Fruit fly (Drosophila melanogaster) whole organism, prepupa: ENCODE results near the gene RAF2.

Experiments used
- Blimp-1 ChIP-seq: fragments of 200-800 bp; sonication (Bioruptor generic); optimal IDR thresholded peaks from 3 replicates; lab custom pipeline; 2017; ENCODE audit warnings: missing biosample characterization, missing genetic modification characterization, mild to moderate bottlenecking, moderate library complexity, missing genetic modification reagents
- CG10631 ChIP-seq: fragments of 200-800 bp; sonication (Bioruptor generic); optimal IDR thresholded peaks from 2 replicates; lab custom pipeline; 2016; ENCODE audit warnings: missing biosample characterization, missing genetic modification characterization
- CG10669 ChIP-seq: fragments of 200-800 bp; sonication (Bioruptor generic); optimal IDR thresholded peaks from 3 replicates; lab custom pipeline; 2018; ENCODE audit warnings: missing biosample characterization, mild to moderate bottlenecking, missing genetic modification characterization, moderate library complexity
- CG11294 ChIP-seq: fragments of 200-800 bp; sonication (Bioruptor generic); IDR thresholded peaks from 2 replicates; pipeline ENCODE4 v1.3.6; 2022; ENCODE audit warnings: missing biosample characterization, missing genetic modification characterization
- CG11762 ChIP-seq: fragments of 200-800 bp; sonication (Bioruptor generic); optimal IDR thresholded peaks from 3 replicates; lab custom pipeline; 2016; ENCODE audit warnings: missing biosample characterization, missing genetic modification characterization; ENCODE audit not compliant: insufficient read depth
- CG11902 ChIP-seq: fragments of 200-800 bp; sonication (Bioruptor generic); optimal IDR thresholded peaks from 3 replicates; lab custom pipeline; 2016; ENCODE audit warnings: missing biosample characterization, missing genetic modification characterization
- CG15336 ChIP-seq: fragments of 200-800 bp; sonication (Bioruptor generic); IDR thresholded peaks from 2 replicates; pipeline ENCODE4 v1.3.6; 2022; ENCODE audit warnings: missing biosample characterization, missing genetic modification characterization
- CG1621 ChIP-seq: fragments of 200-800 bp; sonication (Bioruptor generic); optimal IDR thresholded peaks from 3 replicates; lab custom pipeline; 2018; ENCODE audit warnings: missing biosample characterization, mild to moderate bottlenecking, missing genetic modification characterization
- CG16779 ChIP-seq: fragments of 200-800 bp; sonication (Bioruptor generic); optimal IDR thresholded peaks from 3 replicates; lab custom pipeline; 2017; ENCODE audit warnings: missing biosample characterization, mild to moderate bottlenecking, missing genetic modification characterization
- CG3032 ChIP-seq: fragments of 200-800 bp; optimal IDR thresholded peaks from 2 replicates; lab custom pipeline; 2019; ENCODE audit warnings: missing biosample characterization, mild to moderate bottlenecking, missing genetic modification characterization, moderate library complexity
- CG31627 ChIP-seq: fragments of 200-800 bp; sonication (Bioruptor generic); optimal IDR thresholded peaks from 3 replicates; lab custom pipeline; 2016; ENCODE audit warnings: missing biosample characterization, missing genetic modification characterization
- CG32006 ChIP-seq: fragments of 200-800 bp; sonication (Bioruptor generic); optimal IDR thresholded peaks from 3 replicates; lab custom pipeline; 2017; ENCODE audit warnings: missing biosample characterization, mild to moderate bottlenecking, missing genetic modification characterization
- CG34406 ChIP-seq: fragments of 200-800 bp; sonication (Bioruptor generic); optimal IDR thresholded peaks from 3 replicates; lab custom pipeline; 2016; ENCODE audit warnings: missing biosample characterization, missing genetic modification characterization
- CG6163 ChIP-seq: fragments of 200-800 bp; sonication (Bioruptor generic); IDR thresholded peaks from 3 replicates; pipeline ENCODE4 v1.3.6; 2022; ENCODE audit warnings: missing biosample characterization, missing genetic modification characterization
- CG6276 ChIP-seq: fragments of 200-800 bp; sonication (Bioruptor generic); optimal IDR thresholded peaks from 2 replicates; lab custom pipeline; 2017; ENCODE audit warnings: missing biosample characterization, mild to moderate bottlenecking, missing genetic modification characterization
- CG6808 ChIP-seq: fragments of 200-800 bp; sonication (Bioruptor generic); optimal IDR thresholded peaks from 3 replicates; lab custom pipeline; 2017; ENCODE audit warnings: missing biosample characterization, missing genetic modification characterization, mild to moderate bottlenecking, moderate library complexity, missing genetic modification reagents
- CG8119 ChIP-seq: fragments of 200-800 bp; sonication (Bioruptor generic); IDR thresholded peaks from 3 replicates; pipeline ENCODE4 v1.3.6; 2022; ENCODE audit warnings: missing biosample characterization, missing genetic modification characterization
- CG8319 ChIP-seq: fragments of 200-800 bp; sonication (Bioruptor generic); optimal IDR thresholded peaks from 3 replicates; lab custom pipeline; 2016; ENCODE audit warnings: missing biosample characterization, missing genetic modification characterization
- CG8632 ChIP-seq: fragments of 200-800 bp; sonication (Bioruptor generic); optimal IDR thresholded peaks from 3 replicates; lab custom pipeline; 2016; ENCODE audit warnings: missing biosample characterization, missing genetic modification characterization
- CG9139 ChIP-seq: fragments of 200-800 bp; sonication (Bioruptor generic); optimal IDR thresholded peaks from 3 replicates; lab custom pipeline; 2017; ENCODE audit warnings: missing biosample characterization, mild to moderate bottlenecking, missing genetic modification characterization
- Eip75B ChIP-seq: fragments of 200-800 bp; sonication (Bioruptor generic); optimal IDR thresholded peaks from 3 replicates; lab custom pipeline; 2016; ENCODE audit warnings: missing biosample characterization, missing genetic modification characterization
- Eip78C ChIP-seq: fragments of 200-800 bp; sonication (Bioruptor generic); peaks from one replicate; lab custom pipeline; 2016; ENCODE audit warnings: missing biosample characterization, missing genetic modification characterization
- Eip93F ChIP-seq: fragments of 200-800 bp; sonication (Bioruptor generic); optimal IDR thresholded peaks from 2 replicates; lab custom pipeline; 2016; ENCODE audit warnings: missing biosample characterization, mild to moderate bottlenecking, missing genetic modification characterization
- Ets21C ChIP-seq: fragments of 200-800 bp; sonication (Bioruptor generic); optimal IDR thresholded peaks from 3 replicates; lab custom pipeline; 2016; ENCODE audit warnings: missing biosample characterization, missing genetic modification characterization
- Ets96B ChIP-seq: fragments of 200-800 bp; optimal IDR thresholded peaks from 2 replicates; lab custom pipeline; 2019; ENCODE audit warnings: missing biosample characterization, mild to moderate bottlenecking, missing genetic modification characterization, moderate library complexity
- Gug ChIP-seq: fragments of 200-800 bp; sonication (Bioruptor generic); IDR thresholded peaks from 2 replicates; pipeline ENCODE4 v1.3.6; 2022; ENCODE audit warnings: missing biosample characterization, missing genetic modification characterization
- Hr38 ChIP-seq: sonication (Bioruptor generic); optimal IDR thresholded peaks from 2 replicates; lab custom pipeline; 2016; ENCODE audit warnings: missing biosample characterization, missing genetic modification characterization
- Hr39 ChIP-seq: fragments of 200-800 bp; sonication (Bioruptor generic); optimal IDR thresholded peaks from 2 replicates; lab custom pipeline; 2016; ENCODE audit warnings: missing biosample characterization, missing genetic modification characterization
- Hr4 ChIP-seq: fragments of 200-800 bp; sonication (Bioruptor generic); optimal IDR thresholded peaks from 3 replicates; lab custom pipeline; 2016; ENCODE audit warnings: missing biosample characterization, missing genetic modification characterization
- Lpt ChIP-seq: fragments of 200-800 bp; sonication (Bioruptor generic); optimal IDR thresholded peaks from 3 replicates; lab custom pipeline; 2016; ENCODE audit warnings: missing biosample characterization, missing genetic modification characterization
- Met ChIP-seq: fragments of 200-800 bp; sonication (Bioruptor generic); optimal IDR thresholded peaks from 3 replicates; lab custom pipeline; 2016; ENCODE audit warnings: missing biosample characterization, missing genetic modification characterization
- OdsH ChIP-seq: fragments of 200-800 bp; sonication (Bioruptor generic); optimal IDR thresholded peaks from 3 replicates; lab custom pipeline; 2016; ENCODE audit warnings: missing biosample characterization, missing genetic modification characterization
- Sox102F ChIP-seq: fragments of 200-800 bp; sonication (Bioruptor generic); optimal IDR thresholded peaks from 2 replicates; lab custom pipeline; 2016; ENCODE audit warnings: missing biosample characterization, mild to moderate bottlenecking, missing genetic modification characterization
- Sox15 ChIP-seq: fragments of 200-800 bp; sonication (Bioruptor generic); optimal IDR thresholded peaks from 3 replicates; lab custom pipeline; 2016; ENCODE audit warnings: missing biosample characterization, missing genetic modification characterization
- achi ChIP-seq: fragments of 200-800 bp; sonication (Bioruptor generic); optimal IDR thresholded peaks from 3 replicates; lab custom pipeline; 2016; ENCODE audit warnings: missing biosample characterization, missing genetic modification characterization
- acj6 ChIP-seq: fragments of 200-800 bp; sonication (Bioruptor generic); optimal IDR thresholded peaks from 3 replicates; lab custom pipeline; 2016; ENCODE audit warnings: missing biosample characterization, missing genetic modification characterization
- cyc ChIP-seq: fragments of 200-800 bp; sonication (Bioruptor generic); optimal IDR thresholded peaks from 3 replicates; lab custom pipeline; 2016; ENCODE audit warnings: missing biosample characterization, missing genetic modification characterization
- dsx ChIP-seq: fragments of 200-800 bp; optimal IDR thresholded peaks from 3 replicates; lab custom pipeline; 2019; ENCODE audit warnings: missing biosample characterization, mild to moderate bottlenecking, missing genetic modification characterization, moderate library complexity; ENCODE audit not compliant: poor library complexity, severe bottlenecking
- eg ChIP-seq: fragments of 200-800 bp; sonication (Bioruptor generic); IDR thresholded peaks from 3 replicates; pipeline ENCODE4 v1.3.6; 2022; ENCODE audit warnings: missing biosample characterization, missing genetic modification characterization
- esn ChIP-seq: fragments of 200-800 bp; sonication (Bioruptor generic); optimal IDR thresholded peaks from 2 replicates; lab custom pipeline; 2016; ENCODE audit warnings: missing biosample characterization, mild to moderate bottlenecking, missing genetic modification characterization, moderate library complexity
- fd59A ChIP-seq: fragments of 200-800 bp; sonication (Bioruptor generic); optimal IDR thresholded peaks from 2 replicates; lab custom pipeline; 2017; ENCODE audit warnings: missing biosample characterization, mild to moderate bottlenecking, missing genetic modification characterization, missing genetic modification reagents
- fkh ChIP-seq: fragments of 200-800 bp; sonication (Bioruptor generic); optimal IDR thresholded peaks from 3 replicates; lab custom pipeline; 2017; ENCODE audit warnings: missing biosample characterization, mild to moderate bottlenecking, missing genetic modification characterization, moderate library complexity
- lz ChIP-seq: fragments of 200-800 bp; sonication (Bioruptor generic); optimal IDR thresholded peaks from 3 replicates; lab custom pipeline; 2016; ENCODE audit warnings: missing biosample characterization, missing genetic modification characterization
- net ChIP-seq: fragments of 200-800 bp; sonication (Bioruptor generic); optimal IDR thresholded peaks from 3 replicates; lab custom pipeline; 2016; ENCODE audit warnings: missing biosample characterization, missing genetic modification characterization
- pdm3 ChIP-seq: fragments of 200-800 bp; sonication (Bioruptor generic); optimal IDR thresholded peaks from 3 replicates; lab custom pipeline; 2016; ENCODE audit warnings: missing biosample characterization, missing genetic modification characterization
- topi ChIP-seq: fragments of 200-800 bp; sonication (Bioruptor generic); optimal IDR thresholded peaks from 3 replicates; lab custom pipeline; 2016; ENCODE audit warnings: missing biosample characterization, missing genetic modification characterization
- vri ChIP-seq: fragments of 200-800 bp; sonication (Bioruptor generic); optimal IDR thresholded peaks from 3 replicates; lab custom pipeline; 2016; ENCODE audit warnings: missing biosample characterization, mild to moderate bottlenecking, missing genetic modification characterization

RAF2 gene

DNA sequence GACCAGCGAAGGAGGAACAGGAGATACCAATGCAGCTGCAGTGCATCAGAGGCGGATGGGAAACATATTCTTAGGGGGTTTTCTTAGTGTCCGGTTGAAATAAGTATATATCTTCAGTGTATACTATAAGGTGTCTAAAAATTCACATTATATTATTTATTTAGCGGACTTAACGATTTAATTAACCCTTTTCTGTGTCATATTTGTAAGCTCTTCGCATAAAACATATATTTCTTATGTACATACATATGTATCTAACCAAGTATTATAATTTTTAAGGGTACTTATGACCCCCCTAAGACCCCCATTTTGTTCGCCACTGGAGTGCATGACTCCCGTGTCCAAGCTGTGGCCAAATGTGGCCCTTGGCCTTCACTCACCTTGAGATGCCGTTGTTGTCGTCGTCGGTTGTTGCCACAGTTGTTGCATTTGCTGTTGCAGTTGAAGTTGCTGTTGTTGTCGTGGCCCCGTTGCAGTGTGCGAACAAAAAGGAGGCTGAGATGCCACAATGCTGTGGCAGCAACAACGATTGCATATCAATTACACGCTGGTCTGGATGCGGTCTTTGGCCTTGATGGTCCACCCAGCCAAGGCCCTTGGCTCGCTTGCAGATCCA lies 24.8 kb upstream of the RAF2 start (continued):
- peak; percentile 95 for TF ChIP-seq dsx (GFP tag; lab: Kevin White, UChicago)
- peak; percentile 70 for TF ChIP-seq CG11762 (GFP tag; lab: Kevin White, UChicago)
- peak; percentile 58 for TF ChIP-seq CG31627 (GFP tag; lab: Kevin White, UChicago)
- no peak for TF ChIP-seq Eip93F (GFP tag; lab: Kevin White, UChicago)
- TF ChIP-seq Met (GFP tag; lab: Kevin White, UChicago), result peak; percentile 74
- TF ChIP-seq CG15336, result peak; percentile 47; the same call in 1 of the 2 replicates
- TF ChIP-seq CG10631 (GFP tag; lab: Kevin White, UChicago), result peak; percentile 93
- TF ChIP-seq Lpt (GFP tag; lab: Kevin White, UChicago), result peak; percentile 39
- TF ChIP-seq CG16779, result peak; percentile 83
- TF ChIP-seq CG11902 (GFP tag; lab: Kevin White, UChicago), result peak; percentile 70
- peak; percentile 84 for TF ChIP-seq pdm3
- peak; percentile 89 for TF ChIP-seq CG10669 (GFP tag; lab: Kevin White, UChicago)
- peak; percentile 92 for TF ChIP-seq acj6 (GFP tag; lab: Kevin White, UChicago)
- peak; percentile 22 for TF ChIP-seq vri
- peak; percentile 86 for TF ChIP-seq CG8632 (GFP tag; lab: Kevin White, UChicago)
- 0 out of 3 replicates have a peak, but pooled peaks have one; percentile 25 for TF ChIP-seq eg
- TF ChIP-seq Hr39 (GFP tag; lab: Kevin White, UChicago), result peak; percentile 61
- peak; percentile 90 for TF ChIP-seq OdsH (GFP tag; lab: Kevin White, UChicago)
- peak; percentile 96 for TF ChIP-seq Eip78C (GFP tag; lab: Kevin White, UChicago)
- peak; percentile 97 for TF ChIP-seq CG6808 (GFP tag; lab: Kevin White, UChicago)
- peak; percentile 89 for TF ChIP-seq Eip75B (GFP tag; lab: Kevin White, UChicago)
- peak; percentile 70 for TF ChIP-seq cyc (GFP tag; lab: Kevin White, UChicago)
- no peak for TF ChIP-seq Hr38 (GFP tag; lab: Kevin White, UChicago)
- peak; percentile 97 for TF ChIP-seq CG3032
- TF ChIP-seq CG1621 (tag; lab: Kevin White, UChicago), result peak; percentile 91
- TF ChIP-seq Hr4 (GFP tag; lab: Kevin White, UChicago), result peak; percentile 48
- peak; percentile 75 for TF ChIP-seq Sox15 (GFP tag; lab: Kevin White, UChicago)
- peak; percentile 38 for TF ChIP-seq Ets21C (GFP tag; lab: Kevin White, UChicago)
- TF ChIP-seq CG34406, result peak; percentile 89
- peak; percentile 80 for TF ChIP-seq esn (GFP tag; lab: Kevin White, UChicago)
- TF ChIP-seq Sox102F, result peak; percentile 66
- peak; percentile 96 for TF ChIP-seq fd59A
- TF ChIP-seq Blimp-1 (GFP tag; lab: Kevin White, UChicago), result peak; percentile 27
- peak; percentile 72; the same call in 2 of the 3 replicates for TF ChIP-seq CG8119 (GFP tag; lab: Robert Waterston, UW)
- TF ChIP-seq CG9139 (GFP tag; lab: Kevin White, UChicago), result peak; percentile 93
- peak; percentile 96 for TF ChIP-seq Ets96B (tag; lab: Kevin White, UChicago)
- peak; percentile 79 for TF ChIP-seq CG8319 (GFP tag; lab: Kevin White, UChicago)
- peak; percentile 21; the same call in 1 of the 2 replicates for TF ChIP-seq CG11294

DNA sequence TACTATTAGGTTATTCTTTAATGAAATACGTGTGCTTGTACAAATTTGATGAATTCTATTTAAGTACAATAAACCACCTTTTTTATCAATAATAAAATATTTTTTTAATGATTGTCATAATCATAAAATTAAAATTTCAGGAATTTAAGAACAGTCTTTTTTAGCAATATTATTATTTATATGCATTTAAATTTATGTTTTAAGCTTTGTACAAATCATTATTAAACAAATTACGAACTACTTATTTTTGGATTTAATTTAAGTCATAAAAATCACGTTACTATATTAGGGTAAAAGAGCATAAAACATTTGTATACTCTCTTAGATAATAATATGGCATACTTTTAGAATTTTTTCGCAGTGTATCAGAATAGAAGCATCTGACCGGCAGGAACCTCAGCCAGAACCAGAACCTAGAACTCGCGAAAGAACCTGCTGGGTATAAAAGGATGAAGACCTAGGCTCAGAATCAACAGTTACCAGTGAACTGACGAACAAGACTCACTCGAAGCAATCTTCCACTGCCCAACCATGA lies 23.9 kb upstream of the RAF2 start, which contains the start of gene Cpr72Ea:
TSS of gene Cpr72Ea (plus strand) at position 485 of the 535 bp plus-strand sequence.
- TF ChIP-seq CG15336, result no peak
- TF ChIP-seq CG34406, result no peak
- no peak for TF ChIP-seq lz (GFP tag; lab: Kevin White, UChicago)
- TF ChIP-seq CG8632 (GFP tag; lab: Kevin White, UChicago), result no peak
- TF ChIP-seq topi, result no peak
- TF ChIP-seq Gug, result no peak
- TF ChIP-seq CG10631 (GFP tag; lab: Kevin White, UChicago), result peak; percentile 6
- TF ChIP-seq CG32006 (GFP tag; lab: Kevin White, UChicago), result no peak
- no peak for TF ChIP-seq CG9139 (GFP tag; lab: Kevin White, UChicago)
- TF ChIP-seq fkh (GFP tag; lab: Kevin White, UChicago), result no peak
- TF ChIP-seq cyc (GFP tag; lab: Kevin White, UChicago), result no peak
- no peak for TF ChIP-seq Hr4 (GFP tag; lab: Kevin White, UChicago)
- TF ChIP-seq Hr39 (GFP tag; lab: Kevin White, UChicago), result no peak
- no peak for TF ChIP-seq Lpt (GFP tag; lab: Kevin White, UChicago)
- no peak for TF ChIP-seq eg
- TF ChIP-seq net (GFP tag; lab: Kevin White, UChicago), result no peak
- no peak for TF ChIP-seq CG6163 (GFP tag; lab: Robert Waterston, UW)
- no peak for TF ChIP-seq CG6276 (GFP tag; lab: Kevin White, UChicago)
- peak; percentile 14 for TF ChIP-seq fd59A
- TF ChIP-seq achi (GFP tag; lab: Kevin White, UChicago), result no peak
- TF ChIP-seq OdsH (GFP tag; lab: Kevin White, UChicago), result no peak
- TF ChIP-seq esn (GFP tag; lab: Kevin White, UChicago), result no peak
- TF ChIP-seq Ets21C (GFP tag; lab: Kevin White, UChicago), result no peak
- TF ChIP-seq Hr38 (GFP tag; lab: Kevin White, UChicago), result no peak
- TF ChIP-seq Eip93F (GFP tag; lab: Kevin White, UChicago), result no peak
- TF ChIP-seq Eip75B (GFP tag; lab: Kevin White, UChicago), result no peak
- TF ChIP-seq CG11762 (GFP tag; lab: Kevin White, UChicago), result no peak
